Worm (Caenorhabditis elegans) whole organism, mixed stage, embryonic: ENCODE measurements around the gene efl-1.

Source experiments
- M03D4.4 ChIP-seq: sonication (generic microtip); optimal IDR thresholded peaks from 2 replicates; lab custom pipeline; 2017; ENCODE audit warnings: mild to moderate bottlenecking, missing genetic modification characterization, missing compliant biosample characterization
- bed-3 ChIP-seq: fragments of 200-800 bp; sonication (Bioruptor generic); optimal IDR thresholded peaks from 3 replicates; lab custom pipeline; 2018; ENCODE audit warnings: mild to moderate bottlenecking, missing genetic modification characterization, moderate library complexity, missing compliant biosample characterization
- blmp-1 ChIP-seq: fragments of 150-350 bp; optimal IDR thresholded peaks from 2 replicates; lab custom pipeline; 2014; ENCODE audit warnings: missing biosample characterization, missing genetic modification characterization
- ceh-43 ChIP-seq: fragments of 200-800 bp; sonication (Bioruptor generic); optimal IDR thresholded peaks from 2 replicates; lab custom pipeline; 2018; ENCODE audit warnings: mild to moderate bottlenecking, missing genetic modification characterization, moderate library complexity, missing compliant biosample characterization
- ceh-83 ChIP-seq: fragments of 200-800 bp; sonication (Bioruptor generic); optimal IDR thresholded peaks from 2 replicates; lab custom pipeline; 2018; ENCODE audit warnings: mild to moderate bottlenecking, missing genetic modification characterization, missing compliant biosample characterization
- ces-1 ChIP-seq: fragments of 150-350 bp; optimal IDR thresholded peaks from 2 replicates; lab custom pipeline; 2014; ENCODE audit warnings: missing biosample characterization, missing genetic modification reagents, missing genetic modification characterization
- cnd-1 ChIP-seq: fragments of 200-800 bp; sonication (Bioruptor generic); optimal IDR thresholded peaks from 2 replicates; lab custom pipeline; 2018; ENCODE audit warnings: mild to moderate bottlenecking, missing genetic modification characterization, missing compliant biosample characterization
- drap-1 ChIP-seq: fragments of 200-800 bp; sonication (Bioruptor generic); optimal IDR thresholded peaks from 3 replicates; lab custom pipeline; 2018; ENCODE audit warnings: mild to moderate bottlenecking, missing genetic modification characterization, missing compliant biosample characterization
- elt-1 ChIP-seq: sonication (generic microtip); optimal IDR thresholded peaks from 2 replicates; lab custom pipeline; 2017; ENCODE audit warnings: missing genetic modification characterization, mild to moderate bottlenecking, missing compliant biosample characterization, antibody characterized with exemption, moderate library complexity, borderline replicate concordance; ENCODE audit not compliant: insufficient read depth
- elt-3 ChIP-seq: fragments of 150-350 bp; optimal IDR thresholded peaks from 2 replicates; lab custom pipeline; 2014; ENCODE audit warnings: missing biosample characterization, missing genetic modification characterization
- ham-2 ChIP-seq: fragments of 200-800 bp; sonication (Bioruptor generic); optimal IDR thresholded peaks from 2 replicates; lab custom pipeline; 2018; ENCODE audit warnings: mild to moderate bottlenecking, missing genetic modification characterization, missing compliant biosample characterization
- lin-13 ChIP-seq: fragments of 150-350 bp; optimal IDR thresholded peaks from 2 replicates; lab custom pipeline; 2014; ENCODE audit warnings: missing biosample characterization, missing genetic modification characterization
- lin-32 ChIP-seq: fragments of 200-800 bp; sonication (Bioruptor generic); optimal IDR thresholded peaks from 2 replicates; lab custom pipeline; 2018; ENCODE audit warnings: mild to moderate bottlenecking, missing genetic modification characterization, missing compliant biosample characterization
- lsy-2 ChIP-seq: fragments of 150-350 bp; optimal IDR thresholded peaks from 2 replicates; lab custom pipeline; 2014; ENCODE audit warnings: missing biosample characterization, missing genetic modification characterization
- nhr-12 ChIP-seq: fragments of 150-350 bp; optimal IDR thresholded peaks from 2 replicates; lab custom pipeline; 2014; ENCODE audit warnings: missing biosample characterization, missing genetic modification characterization
- nhr-237 ChIP-seq: fragments of 150-350 bp; optimal IDR thresholded peaks from 2 replicates; lab custom pipeline; 2014; ENCODE audit warnings: missing biosample characterization, missing genetic modification characterization
- nhr-76 ChIP-seq: sonication (generic microtip); optimal IDR thresholded peaks from 2 replicates; lab custom pipeline; 2017; ENCODE audit warnings: missing biosample characterization, missing genetic modification characterization
- pha-4 ChIP-seq: fragments of 150-350 bp; optimal IDR thresholded peaks from 2 replicates; lab custom pipeline; 2018; ENCODE audit warnings: missing biosample characterization, missing genetic modification reagents, missing genetic modification characterization
- sem-2 ChIP-seq: fragments of 200-800 bp; sonication (Bioruptor generic); optimal IDR thresholded peaks from 2 replicates; lab custom pipeline; 2018; ENCODE audit warnings: mild to moderate bottlenecking, missing genetic modification characterization, missing compliant biosample characterization
- snpc-4 ChIP-seq: fragments of 150-350 bp; optimal IDR thresholded peaks from 2 replicates; lab custom pipeline; 2014; ENCODE audit warnings: missing biosample characterization, missing genetic modification characterization
- unc-39 ChIP-seq: fragments of 150-350 bp; optimal IDR thresholded peaks from 2 replicates; lab custom pipeline; 2014; ENCODE audit warnings: missing biosample characterization, missing genetic modification characterization
- unc-62 ChIP-seq: fragments of 150-350 bp; optimal IDR thresholded peaks from 2 replicates; lab custom pipeline; 2014; ENCODE audit warnings: missing biosample characterization, missing genetic modification reagents, missing genetic modification characterization
- zip-8 ChIP-seq: fragments of 150-350 bp; optimal IDR thresholded peaks from 2 replicates; lab custom pipeline; 2014; ENCODE audit warnings: missing biosample characterization, missing genetic modification characterization
- ztf-11 ChIP-seq: fragments of 150-350 bp; optimal IDR thresholded peaks from 2 replicates; lab custom pipeline; 2014; ENCODE audit warnings: missing biosample characterization, missing genetic modification characterization

efl-1 gene

DNA sequence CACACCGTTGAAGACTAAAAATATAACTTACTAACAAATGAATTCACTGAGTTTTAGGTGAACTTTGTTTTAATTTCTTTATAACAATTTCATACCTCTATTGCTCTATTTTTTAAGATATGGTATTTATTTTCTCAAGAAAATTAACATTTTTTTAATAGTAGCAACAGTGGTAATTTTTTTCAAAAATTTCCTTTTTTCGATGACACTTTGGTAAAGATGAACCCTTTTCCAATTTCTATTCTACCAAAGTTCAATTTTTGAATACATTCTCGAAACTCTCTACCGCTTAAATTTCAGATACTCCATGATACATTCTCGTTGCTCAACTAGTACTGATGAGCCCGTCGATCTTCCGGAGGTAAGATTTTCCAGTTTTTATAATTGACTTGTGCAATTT is 53.5 kb downstream of the efl-1 start, which contains the start of gene nhr-116:
Gene nhr-116, plus strand, starts transcription at position 301 of the 400 bp plus-strand sequence.
- TF ChIP-seq blmp-1 (tag; lab: Kevin White, UChicago) (no peak), unc-39 (tag; lab: Kevin White, UChicago) (no peak), elt-3 (tag; lab: Kevin White, UChicago) (no peak), cnd-1 (no peak), unc-62 (GFP tag; lab: Kevin White, UChicago) (no peak), M03D4.4 (tag; lab: Kevin White, UChicago) (no peak), pha-4 (tag; lab: Kevin White, UChicago) (no peak)

DNA sequence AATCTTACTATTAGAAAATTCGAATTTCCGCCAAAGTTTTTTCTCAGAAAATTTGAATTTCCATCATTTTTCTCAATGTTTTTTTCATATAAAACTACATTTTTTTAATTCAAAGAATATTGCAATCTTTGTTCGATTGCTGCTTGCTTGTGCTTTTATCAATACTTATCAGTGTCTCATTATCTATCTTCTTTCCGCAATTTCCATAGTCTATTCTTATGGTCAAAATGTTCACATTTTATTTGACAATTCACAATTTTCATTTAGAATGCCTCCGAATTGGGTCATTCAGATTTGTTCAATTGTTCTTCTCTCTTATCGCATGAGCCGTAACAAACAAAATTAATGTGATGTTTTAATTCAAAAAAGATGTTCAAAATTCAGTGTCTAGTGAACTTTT is 54.2 kb downstream of the efl-1 start:
- TF ChIP-seq drap-1 (no peak), ztf-11 (tag; lab: Kevin White, UChicago) (no peak), M03D4.4 (tag; lab: Kevin White, UChicago) (no peak), elt-1 (tag; lab: Kevin White, UChicago) (no peak), nhr-76 (no peak), zip-8 (tag; lab: Kevin White, UChicago) (no peak), lsy-2 (no peak), bed-3 (no peak), ceh-83 (no peak), unc-62 (GFP tag; lab: Kevin White, UChicago) (no peak), lin-32 (GFP tag; lab: Kevin White, UChicago) (no peak)
- TF ChIP-seq, all 35 proteins: peak for 0

DNA sequence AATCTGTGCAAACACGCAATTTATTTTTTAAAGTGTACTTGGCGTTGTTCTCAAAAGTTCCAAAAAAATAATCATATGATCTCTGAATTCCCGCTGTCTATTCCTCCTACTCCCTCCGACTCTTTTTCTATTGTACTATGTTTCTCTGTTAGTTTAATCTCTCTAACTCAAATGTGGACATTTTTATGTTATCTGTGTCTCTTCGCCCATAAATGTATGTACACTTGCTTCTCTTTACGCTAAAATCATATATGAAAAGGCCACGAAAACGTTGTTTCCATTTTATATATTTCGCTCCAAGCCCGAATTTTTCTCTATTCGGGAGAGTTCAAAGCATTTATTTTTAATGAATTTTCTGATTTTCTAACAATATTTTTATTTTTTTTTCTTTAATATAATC is 54.6 kb downstream of the efl-1 start:
- TF ChIP-seq ceh-83 = no peak
- TF ChIP-seq drap-1 = no peak
- TF ChIP-seq, all 35 proteins: peak for 0

ce11 chrV:16909871-16910270 is 55.6 kb downstream of the efl-1 start, which contains the start of gene F09C6.16:
Gene F09C6.16, minus strand, starts transcription at chrV:16909971.
- TF ChIP-seq lin-13 (tag; lab: Kevin White, UChicago) (no peak), M03D4.4 (tag; lab: Kevin White, UChicago) (no peak), snpc-4 (tag; lab: Kevin White, UChicago) (no peak), sem-2 (GFP tag; lab: Kevin White, UChicago) (no peak), ceh-83 (no peak), unc-62 (GFP tag; lab: Kevin White, UChicago) (no peak), blmp-1 (tag; lab: Kevin White, UChicago) (no peak), nhr-12 (no peak), elt-1 (tag; lab: Kevin White, UChicago) (no peak), zip-8 (tag; lab: Kevin White, UChicago) (no peak), nhr-76 (no peak), ces-1 (GFP tag; lab: Kevin White, UChicago) (no peak), ham-2 (no peak), ceh-43 (no peak), nhr-237 (tag; lab: Kevin White, UChicago) (no peak), unc-39 (tag; lab: Kevin White, UChicago) (no peak), cnd-1 (no peak)
